Fruit fly (Drosophila melanogaster) whole organism, embryonic: Measurements from ENCODE around the gene CG5902.
A peak's percentile ranks its signal among the peaks of the same experiment; 100 is the strongest.

Experiments used
- Bteb2 ChIP-seq: fragments of 200-800 bp; sonication (Bioruptor generic); optimal IDR thresholded peaks from 2 replicates; lab custom pipeline; 2016; ENCODE audit warnings: missing biosample characterization, missing genetic modification characterization
- CG10321 ChIP-seq: fragments of 200-800 bp; sonication (Bioruptor generic); IDR thresholded peaks from 2 replicates; pipeline ENCODE4 v1.3.6; 2022; ENCODE audit warnings: missing biosample characterization, missing genetic modification characterization
- CG10543 ChIP-seq: fragments of 200-800 bp; sonication (Bioruptor generic); optimal IDR thresholded peaks from 3 replicates; lab custom pipeline; 2017; ENCODE audit warnings: missing biosample characterization, mild to moderate bottlenecking, missing genetic modification characterization, moderate library complexity
- CG10565 ChIP-seq: fragments of 200-800 bp; sonication (Bioruptor generic); optimal IDR thresholded peaks from 3 replicates; lab custom pipeline; 2016; ENCODE audit warnings: missing biosample characterization, mild to moderate bottlenecking, missing genetic modification characterization
- CG11504 ChIP-seq: fragments of 200-800 bp; sonication (Bioruptor generic); optimal IDR thresholded peaks from 3 replicates; lab custom pipeline; 2019; ENCODE audit warnings: missing biosample characterization, mild to moderate bottlenecking, missing genetic modification characterization, moderate library complexity
- CG1529 ChIP-seq: fragments of 200-800 bp; sonication (Bioruptor generic); optimal IDR thresholded peaks from 3 replicates; lab custom pipeline; 2018; ENCODE audit warnings: missing biosample characterization, missing genetic modification characterization
- CG17829 ChIP-seq: fragments of 200-800 bp; optimal IDR thresholded peaks from 2 replicates; lab custom pipeline; 2019; ENCODE audit warnings: missing biosample characterization, mild to moderate bottlenecking, missing genetic modification characterization, moderate library complexity
- CG18599 ChIP-seq: fragments of 200-800 bp; sonication (Bioruptor generic); optimal IDR thresholded peaks from 3 replicates; lab custom pipeline; 2017; ENCODE audit warnings: missing biosample characterization, missing genetic modification characterization, mild to moderate bottlenecking, moderate library complexity, missing genetic modification reagents
- CG3281 ChIP-seq: fragments of 200-800 bp; sonication (Bioruptor generic); optimal IDR thresholded peaks from 3 replicates; lab custom pipeline; 2017; ENCODE audit warnings: missing biosample characterization, mild to moderate bottlenecking, missing genetic modification characterization
- CG34376 ChIP-seq: fragments of 200-800 bp; sonication (Bioruptor generic); optimal IDR thresholded peaks from 2 replicates; lab custom pipeline; 2018; ENCODE audit warnings: missing biosample characterization, mild to moderate bottlenecking, missing genetic modification characterization
- CG3838 ChIP-seq: fragments of 200-800 bp; sonication (Bioruptor generic); optimal IDR thresholded peaks from 3 replicates; lab custom pipeline; 2016; ENCODE audit warnings: missing biosample characterization, missing genetic modification characterization
- CG4360 ChIP-seq: fragments of 200-800 bp; sonication (Bioruptor generic); IDR thresholded peaks from 2 replicates; pipeline ENCODE4 v1.3.6; 2022; ENCODE audit warnings: missing biosample characterization, missing genetic modification characterization
- CG5245 ChIP-seq: fragments of 200-800 bp; sonication (Bioruptor generic); optimal IDR thresholded peaks from 3 replicates; lab custom pipeline; 2016; ENCODE audit warnings: missing biosample characterization, missing genetic modification characterization
- CG5953 ChIP-seq: fragments of 200-800 bp; sonication (Bioruptor generic); IDR thresholded peaks from 2 replicates; pipeline ENCODE4 v1.3.6; 2022; ENCODE audit warnings: missing biosample characterization, missing genetic modification characterization
- CG6813 ChIP-seq: fragments of 200-800 bp; sonication (Bioruptor generic); optimal IDR thresholded peaks from 2 replicates; lab custom pipeline; 2017; ENCODE audit warnings: missing biosample characterization, missing genetic modification characterization, mild to moderate bottlenecking, moderate library complexity, missing genetic modification reagents
- CG8388 ChIP-seq: fragments of 200-800 bp; sonication (Bioruptor generic); optimal IDR thresholded peaks from 2 replicates; lab custom pipeline; 2019; ENCODE audit warnings: missing biosample characterization, mild to moderate bottlenecking, missing genetic modification characterization, moderate library complexity
- CG8924 ChIP-seq: fragments of 200-800 bp; optimal IDR thresholded peaks from 3 replicates; lab custom pipeline; 2019; ENCODE audit warnings: missing biosample characterization, mild to moderate bottlenecking, missing genetic modification characterization, moderate library complexity
- CG9727 ChIP-seq: fragments of 200-800 bp; sonication (Bioruptor generic); optimal IDR thresholded peaks from 3 replicates; lab custom pipeline; 2017; ENCODE audit warnings: missing biosample characterization, mild to moderate bottlenecking, missing genetic modification characterization
- Camta ChIP-seq: fragments of 200-800 bp; sonication (Bioruptor generic); optimal IDR thresholded peaks from 2 replicates; lab custom pipeline; 2016; ENCODE audit warnings: missing biosample characterization, missing genetic modification characterization
- Dad ChIP-seq: fragments of 200-800 bp; sonication (Bioruptor generic); optimal IDR thresholded peaks from 3 replicates; lab custom pipeline; 2016; ENCODE audit warnings: missing biosample characterization, missing genetic modification characterization
- Dbx ChIP-seq: fragments of 200-800 bp; sonication (Bioruptor generic); IDR thresholded peaks from 3 replicates; pipeline ENCODE4 v1.3.6; 2022; ENCODE audit warnings: missing biosample characterization, missing genetic modification characterization
- Drgx ChIP-seq: fragments of 200-800 bp; sonication (Bioruptor generic); IDR thresholded peaks from 2 replicates; pipeline ENCODE4 v1.3.6; 2022; ENCODE audit warnings: missing biosample characterization, missing genetic modification characterization
- Ets65A ChIP-seq: fragments of 200-800 bp; sonication (Bioruptor generic); peaks from one replicate; lab custom pipeline; 2016; ENCODE audit warnings: missing biosample characterization, missing genetic modification characterization
- Fer1 ChIP-seq: fragments of 200-800 bp; sonication (Bioruptor generic); optimal IDR thresholded peaks from 2 replicates; lab custom pipeline; 2017; ENCODE audit warnings: missing biosample characterization, mild to moderate bottlenecking, missing genetic modification characterization
- HLHmδ ChIP-seq: fragments of 200-800 bp; sonication (Bioruptor generic); optimal IDR thresholded peaks from 2 replicates; lab custom pipeline; 2018; ENCODE audit warnings: missing biosample characterization, mild to moderate bottlenecking, missing genetic modification characterization, moderate library complexity
- Hmr ChIP-seq: fragments of 200-800 bp; sonication (Bioruptor generic); optimal IDR thresholded peaks from 3 replicates; lab custom pipeline; 2017; ENCODE audit warnings: mild to moderate bottlenecking, missing biosample characterization, missing genetic modification reagents, missing genetic modification characterization
- Jarid2 ChIP-seq: fragments of 200-800 bp; sonication (Bioruptor generic); optimal IDR thresholded peaks from 3 replicates; lab custom pipeline; 2017; ENCODE audit warnings: mild to moderate bottlenecking, missing biosample characterization, missing genetic modification reagents, missing genetic modification characterization
- Meics ChIP-seq: fragments of 200-800 bp; sonication (Bioruptor generic); optimal IDR thresholded peaks from 2 replicates; lab custom pipeline; 2017; ENCODE audit warnings: missing biosample characterization, mild to moderate bottlenecking, missing genetic modification characterization
- ara ChIP-seq: fragments of 200-800 bp; sonication (Bioruptor generic); IDR thresholded peaks from 2 replicates; pipeline ENCODE4 v1.3.6; 2022; ENCODE audit warnings: missing biosample characterization, missing genetic modification characterization
- bab2 ChIP-seq: fragments of 200-800 bp; sonication (Bioruptor generic); optimal IDR thresholded peaks from 2 replicates; lab custom pipeline; 2016; ENCODE audit warnings: missing biosample characterization, missing genetic modification characterization
- bsh ChIP-seq, 2 experiments: fragments of 200-800 bp; sonication (Bioruptor generic); optimal IDR thresholded peaks; 2 replicates each; lab custom pipeline; 2017 to 2018; ENCODE audit warnings: mild to moderate bottlenecking in 2 of 2, missing biosample characterization in 2 of 2, missing genetic modification characterization in 2 of 2, moderate library complexity in 1 of 2
- cg ChIP-seq: fragments of 200-800 bp; sonication (Bioruptor generic); optimal IDR thresholded peaks from 3 replicates; lab custom pipeline; 2019; ENCODE audit warnings: missing biosample characterization, mild to moderate bottlenecking, missing genetic modification characterization, moderate library complexity
- crol ChIP-seq: fragments of 200-800 bp; sonication (Bioruptor generic); IDR thresholded peaks from 2 replicates; pipeline ENCODE4 v1.3.6; 2022; ENCODE audit warnings: missing biosample characterization, missing genetic modification characterization
- dm ChIP-seq: fragments of 200-800 bp; sonication (Bioruptor generic); optimal IDR thresholded peaks from 3 replicates; lab custom pipeline; 2016; ENCODE audit warnings: missing biosample characterization, missing genetic modification characterization
- emc ChIP-seq: fragments of 200-800 bp; sonication (Bioruptor generic); optimal IDR thresholded peaks from 2 replicates; lab custom pipeline; 2016; ENCODE audit warnings: missing biosample characterization, missing genetic modification characterization
- fd3F ChIP-seq: fragments of 200-800 bp; sonication (Bioruptor generic); optimal IDR thresholded peaks from 2 replicates; lab custom pipeline; 2018; ENCODE audit warnings: missing biosample characterization, mild to moderate bottlenecking, missing genetic modification characterization, moderate library complexity
- gfzf ChIP-seq: fragments of 200-800 bp; sonication (Bioruptor generic); optimal IDR thresholded peaks from 2 replicates; lab custom pipeline; 2016; ENCODE audit warnings: missing biosample characterization, mild to moderate bottlenecking, missing genetic modification characterization, moderate library complexity
- hkb ChIP-seq, 2 experiments: fragments of 200-800 bp in 1 of 2; fragments of >200 bp in 1 of 2; sonication (Bioruptor generic) in 1 of 2; IDR thresholded peaks in 1 of 2; optimal IDR thresholded peaks in 1 of 2; 2 replicates each; pipeline versions ENCODE4 v1.3.6 to Lab custom; 2017 to 2022; ENCODE audit warnings: missing biosample characterization in 1 of 2, missing genetic modification characterization in 1 of 2
- kay ChIP-seq: fragments of 200-800 bp; sonication (Bioruptor generic); optimal IDR thresholded peaks from 2 replicates; lab custom pipeline; 2016; ENCODE audit warnings: missing biosample characterization, missing genetic modification characterization
- ken ChIP-seq: fragments of 200-800 bp; sonication (Bioruptor generic); IDR thresholded peaks from 3 replicates; pipeline ENCODE4 v1.3.6; 2022; ENCODE audit warnings: missing biosample characterization, missing genetic modification characterization
- lbe ChIP-seq: fragments of 200-800 bp; sonication (Bioruptor generic); optimal IDR thresholded peaks from 2 replicates; lab custom pipeline; 2016; ENCODE audit warnings: missing biosample characterization, mild to moderate bottlenecking, missing genetic modification characterization
- otp ChIP-seq: fragments of 200-800 bp; sonication (Bioruptor generic); IDR thresholded peaks from 3 replicates; pipeline ENCODE4, ENCODE4 v1.3.6; 2022; ENCODE audit warnings: missing biosample characterization, missing genetic modification characterization
- row ChIP-seq: fragments of 200-800 bp; sonication (Bioruptor generic); IDR thresholded peaks from 3 replicates; pipeline ENCODE4 v1.3.6; 2022; ENCODE audit warnings: missing biosample characterization, missing genetic modification characterization
- tio ChIP-seq: fragments of 200-800 bp; sonication (Bioruptor generic); optimal IDR thresholded peaks from 2 replicates; lab custom pipeline; 2017; ENCODE audit warnings: missing biosample characterization, missing genetic modification characterization, inconsistent platforms
- trem ChIP-seq: fragments of 200-800 bp; optimal IDR thresholded peaks from 3 replicates; lab custom pipeline; 2019; ENCODE audit warnings: missing biosample characterization, mild to moderate bottlenecking, missing genetic modification characterization, moderate library complexity
- unc-4 ChIP-seq: fragments of 200-800 bp; sonication (Bioruptor generic); IDR thresholded peaks from 2 replicates; pipeline ENCODE4 v1.3.6; 2022; ENCODE audit warnings: missing biosample characterization, missing genetic modification characterization; ENCODE audit not compliant: partially characterized antibody
- wdn ChIP-seq: fragments of 200-800 bp; sonication (Bioruptor generic); IDR thresholded peaks from 2 replicates; pipeline ENCODE4 v1.3.6; 2022; ENCODE audit warnings: missing biosample characterization, missing genetic modification characterization
- yki ChIP-seq: fragments of >200 bp; optimal IDR thresholded peaks from 3 replicates; lab custom pipeline; 2018
- zen ChIP-seq: fragments of 200-800 bp; sonication (Bioruptor generic); optimal IDR thresholded peaks from 3 replicates; lab custom pipeline; 2018; ENCODE audit warnings: missing biosample characterization, mild to moderate bottlenecking, missing genetic modification characterization, moderate library complexity
- zfh1 ChIP-seq: fragments of 200-800 bp; sonication (Bioruptor generic); IDR thresholded peaks from 3 replicates; pipeline ENCODE4 v1.3.6; 2022; ENCODE audit warnings: missing biosample characterization, missing genetic modification characterization

CG5902 gene

DNA sequence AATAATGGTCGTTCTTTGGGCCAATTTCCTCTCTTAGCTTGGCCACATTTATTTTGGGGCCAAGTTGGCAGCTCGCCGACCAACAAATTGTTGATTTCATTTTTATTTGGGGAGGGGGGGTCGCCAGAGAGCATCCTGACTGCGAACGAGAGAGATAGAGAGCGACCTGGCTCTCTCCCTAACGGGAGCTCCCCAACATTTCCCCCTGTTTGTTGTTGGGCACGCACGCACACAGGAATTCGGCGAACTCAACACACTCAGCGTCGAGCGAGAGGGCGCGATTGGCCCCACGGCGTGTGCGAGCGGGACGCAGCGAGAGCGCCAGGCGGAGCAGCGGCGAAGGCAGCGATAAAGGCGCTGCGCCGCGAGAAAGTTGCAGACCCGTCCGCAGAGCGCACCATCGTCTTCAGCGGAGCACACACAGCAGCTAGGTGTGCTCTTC lies 23.6 kb upstream of the CG5902 start, which contains the start of gene CG31140 (continued):
- TF ChIP-seq kay (GFP tag; lab: Kevin White, UChicago) (no peak), CG1529 (GFP tag; lab: Kevin White, UChicago) (no peak), HLHmδ (GFP tag; lab: Kevin White, UChicago) (peak; percentile 55), unc-4 (GFP tag; lab: Robert Waterston, UW) (0 out of 2 replicates have a peak, but pooled peaks have one; percentile 26), CG34376 (GFP tag; lab: Kevin White, UChicago) (peak; percentile 58), Meics (GFP tag; lab: Kevin White, UChicago) (no peak), CG9727 (GFP tag; lab: Kevin White, UChicago) (no peak), Fer1 (GFP tag; lab: Kevin White, UChicago) (peak; percentile 67), CG18599 (GFP tag; lab: Kevin White, UChicago) (peak; percentile 49), fd3F (GFP tag; lab: Kevin White, UChicago) (no peak), Dad (GFP tag; lab: Kevin White, UChicago) (no peak), otp (GFP tag; lab: Robert Waterston, UW) (0 out of 3 replicates have a peak, but pooled peaks have one; percentile 21), trem (tag; lab: Kevin White, UChicago) (peak; percentile 95), lbe (no peak), row (GFP tag; lab: Robert Waterston, UW) (peak; percentile 24; the same call in 1 of the 3 replicates), CG10321 (GFP tag; lab: Robert Waterston, UW) (peak; percentile 70), bab2 (no peak), tio (no peak), zen (tag; lab: Kevin White, UChicago) (no peak), CG17829 (tag; lab: Kevin White, UChicago) (peak; percentile 13), gfzf (GFP tag; lab: Kevin White, UChicago) (peak; percentile 55), Jarid2 (GFP tag; lab: Kevin White, UChicago) (peak; percentile 2), dm (GFP tag; lab: Kevin White, UChicago) (no peak), ken (GFP tag; lab: Robert Waterston, UW) (no peak), CG5245 (GFP tag; lab: Kevin White, UChicago) (no peak), crol (GFP tag; lab: Robert Waterston, UW) (peak; percentile 65), Hmr (GFP tag; lab: Kevin White, UChicago) (peak; percentile 38), Drgx (GFP tag; lab: Robert Waterston, UW) (0 out of 2 replicates have a peak, but pooled peaks have one; percentile 14), ara (GFP tag; lab: Robert Waterston, UW) (no peak), zfh1 (GFP tag; lab: Robert Waterston, UW) (0 out of 3 replicates have a peak, but pooled peaks have one; percentile 37), Camta (GFP tag; lab: Kevin White, UChicago) (no peak), CG8924 (tag; lab: Kevin White, UChicago) (peak; percentile 7), CG4360 (GFP tag; lab: Robert Waterston, UW) (peak; percentile 61), CG10565 (no peak), Dbx (0 out of 3 replicates have a peak, but pooled peaks have one; percentile 23), bsh (GFP tag; optimal IDR thresholded peaks at IDR 0.05; lab: Kevin White, UChicago) (peak in 1 of 2 experiments; percentile 38), Ets65A (GFP tag; lab: Kevin White, UChicago) (peak; percentile 74), hkb (optimal IDR thresholded peaks at IDR 0.05; lab: Kevin White, UChicago) (no peak), hkb (GFP tag; IDR thresholded peaks at IDR 0.05; lab: Robert Waterston, UW) (0 out of 2 replicates have a peak, but pooled peaks have one; percentile 26), CG8388 (no peak), emc (GFP tag; lab: Kevin White, UChicago) (no peak), yki (lab: Kevin White, UChicago) (peak; percentile 36), Bteb2 (GFP tag; lab: Kevin White, UChicago) (no peak), CG10543 (GFP tag; lab: Kevin White, UChicago) (peak; percentile 73), cg (peak; percentile 58), CG3838 (GFP tag; lab: Kevin White, UChicago) (no peak), CG11504 (peak; percentile 17), CG5953 (GFP tag; lab: Robert Waterston, UW) (no peak), wdn (GFP tag; lab: Robert Waterston, UW) (no peak), CG3281 (GFP tag; lab: Kevin White, UChicago) (peak; percentile 6), CG6813 (GFP tag; lab: Kevin White, UChicago) (peak; percentile 11)
